Worm (Caenorhabditis elegans): ENCODE measurements around the gene T05B4.10.

DNA sequence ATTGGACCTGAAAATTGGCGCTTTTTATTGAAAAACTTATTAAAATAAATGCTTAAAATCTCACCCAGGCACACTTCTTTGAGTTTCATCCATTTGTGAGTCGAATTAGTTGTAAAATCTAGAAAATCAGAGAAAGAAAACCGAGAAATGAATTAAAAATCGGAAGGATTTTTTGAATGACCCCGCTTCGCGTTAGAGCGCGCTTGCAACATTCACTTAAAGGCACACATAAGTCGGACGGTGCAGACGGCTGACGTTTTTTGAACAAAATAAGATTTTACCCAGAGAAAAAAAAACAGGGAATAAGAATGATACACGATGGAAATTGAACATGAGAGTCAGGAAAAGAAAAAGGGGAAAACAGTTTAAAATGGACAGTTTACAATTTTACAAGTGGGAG, 49.1 kb upstream of the T05B4.10 start:
- TF ChIP-seq ets-7 (tag; optimal IDR thresholded peaks at IDR 0.05) (no peak), ceh-13 (GFP tag; optimal IDR thresholded peaks at IDR 0.05) (no peak), aly-1 (tag; optimal IDR thresholded peaks at IDR 0.05) (no peak), tbx-37 (GFP tag; conservative IDR thresholded peaks at IDR 0.05) (no peak), ama-1 (optimal IDR thresholded peaks at IDR 0.05) (no peak), sea-1 (GFP tag; conservative IDR thresholded peaks at IDR 0.05) (no peak), scrt-1 (GFP tag; IDR thresholded peaks at IDR 0.05) (no peak), flt-1 (GFP tag; IDR thresholded peaks at IDR 0.05) (no peak), hmg-4 (GFP tag; optimal IDR thresholded peaks at IDR 0.05) (no peak)

Data from whole organism, early embryonic.